Fruit fly (Drosophila melanogaster): ENCODE results near the gene Hsp68.

- TF ChIP-seq CG9948 (tag; optimal IDR thresholded peaks at IDR 0.05) (no peak), Pif1A (GFP tag; optimal IDR thresholded peaks at IDR 0.05) (no peak), CG17806 (tag; optimal IDR thresholded peaks at IDR 0.05) (no peak), CG4496 (GFP tag; IDR thresholded peaks at IDR 0.05) (no peak), Pif1B (GFP tag; optimal IDR thresholded peaks at IDR 0.05) (no peak), EcR (GFP tag; optimal IDR thresholded peaks at IDR 0.05) (peak; percentile 7)
Observed at dm6 chr3R:24051459-24052165, 5.5 kb downstream of the Hsp68 start.
